Worm (Caenorhabditis elegans): ENCODE measurements around the gene pho-13.

ce11 chrII:8763367-8763766 lies 43.5 kb downstream of the pho-13 start:
- TF ChIP-seq ets-7 (tag; optimal IDR thresholded peaks at IDR 0.05) (no peak), flt-1 (GFP tag; IDR thresholded peaks at IDR 0.05) (no peak), aly-1 (tag; optimal IDR thresholded peaks at IDR 0.05) (no peak), tbx-37 (GFP tag; conservative IDR thresholded peaks at IDR 0.05) (no peak), tbx-11 (GFP tag; IDR thresholded peaks at IDR 0.05) (no peak), ama-1 (optimal IDR thresholded peaks at IDR 0.05) (no peak), ceh-13 (GFP tag; optimal IDR thresholded peaks at IDR 0.05) (no peak), pes-1 (GFP tag; IDR thresholded peaks at IDR 0.05) (no peak), ceh-36 (tag; optimal IDR thresholded peaks at IDR 0.05) (no peak), scrt-1 (GFP tag; IDR thresholded peaks at IDR 0.05) (no peak), hnd-1 (tag; optimal IDR thresholded peaks at IDR 0.05) (no peak), sea-1 (GFP tag; conservative IDR thresholded peaks at IDR 0.05) (no peak), hmbx-1 (tag; optimal IDR thresholded peaks at IDR 0.05) (no peak)

Measured in whole organism, early embryonic.